Worm (Caenorhabditis elegans): Measurements from ENCODE around the gene such-1.

such-1 gene

DNA sequence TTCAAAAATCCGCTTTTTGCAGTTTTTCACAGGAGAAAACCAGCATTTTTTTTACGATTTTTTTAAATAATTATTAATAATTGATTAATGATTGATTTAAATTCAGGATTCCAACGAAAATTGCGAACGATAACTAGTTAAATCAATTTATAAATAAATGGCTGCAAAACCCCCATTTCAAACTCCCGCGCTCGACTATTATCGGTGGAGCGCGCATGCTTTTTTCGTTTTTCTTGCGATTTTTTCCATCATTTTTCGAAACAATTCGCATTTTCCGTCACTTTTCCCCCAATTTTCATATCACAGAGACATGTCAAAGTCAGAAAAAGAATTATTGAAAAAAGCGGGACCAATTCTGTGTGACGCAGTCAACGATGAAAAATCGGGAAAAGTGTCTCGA, 42.0 kb upstream of the such-1 start, which contains the start of gene Y66D12A.10 (continued):
- TF ChIP-seq lin-13 (GFP tag; optimal IDR thresholded peaks at IDR 0.05) = peak; percentile 32

DNA sequence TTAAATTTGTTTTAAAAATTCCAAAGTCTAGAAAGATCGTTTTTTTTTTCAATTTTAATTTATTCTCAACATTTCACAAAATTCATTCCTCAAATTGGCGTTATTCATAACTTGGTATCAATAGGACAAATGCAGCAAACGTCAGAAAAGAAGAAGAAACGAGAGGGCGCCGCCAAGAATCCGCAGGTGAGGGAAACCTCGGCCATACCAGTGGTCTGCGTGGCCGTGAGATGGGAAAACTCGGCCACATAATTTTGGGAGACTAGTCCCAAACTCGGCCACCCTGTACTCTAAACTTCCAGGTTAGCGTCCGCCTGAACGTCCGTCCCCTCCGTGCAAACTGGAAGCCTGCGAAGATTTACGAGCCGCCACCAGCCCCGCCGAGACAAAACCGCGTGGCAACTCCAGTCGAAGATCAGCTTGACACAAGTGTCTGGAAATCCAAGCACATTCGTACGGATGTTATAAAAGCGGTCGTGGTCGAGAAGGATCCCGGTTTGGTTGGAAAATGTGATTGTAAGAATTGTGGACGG, 39.9 kb upstream of the such-1 start, which contains the start of gene Y66D12A.11:
Y66D12A.11 (plus strand) TSS at position 51 of the 533 bp plus-strand sequence.
- TF ChIP-seq mep-1 (tag; optimal IDR thresholded peaks at IDR 0.05) (no peak), elt-3 (tag; optimal IDR thresholded peaks at IDR 0.05) (no peak), grh-1 (GFP tag; IDR thresholded peaks at IDR 0.05) (no peak), ceh-88 (GFP tag; IDR thresholded peaks at IDR 0.05) (no peak), tlp-1 (tag; optimal IDR thresholded peaks at IDR 0.05) (no peak), nhr-237 (tag; optimal IDR thresholded peaks at IDR 0.05) (no peak), blmp-1 (tag; optimal IDR thresholded peaks at IDR 0.05) (no peak), fkh-10 (GFP tag; optimal IDR thresholded peaks at IDR 0.05) (no peak), nhr-12 (tag; optimal IDR thresholded peaks at IDR 0.05) (no peak), C16A3.4 (tag; optimal IDR thresholded peaks at IDR 0.05) (no peak), nhr-28 (tag; optimal IDR thresholded peaks at IDR 0.05) (no peak), lin-15B (tag; optimal IDR thresholded peaks at IDR 0.05) (no peak), vab-15 (tag; optimal IDR thresholded peaks at IDR 0.05) (no peak), mdl-1 (tag; optimal IDR thresholded peaks at IDR 0.05) (no peak), skn-1 (tag; optimal IDR thresholded peaks at IDR 0.05) (no peak)

DNA sequence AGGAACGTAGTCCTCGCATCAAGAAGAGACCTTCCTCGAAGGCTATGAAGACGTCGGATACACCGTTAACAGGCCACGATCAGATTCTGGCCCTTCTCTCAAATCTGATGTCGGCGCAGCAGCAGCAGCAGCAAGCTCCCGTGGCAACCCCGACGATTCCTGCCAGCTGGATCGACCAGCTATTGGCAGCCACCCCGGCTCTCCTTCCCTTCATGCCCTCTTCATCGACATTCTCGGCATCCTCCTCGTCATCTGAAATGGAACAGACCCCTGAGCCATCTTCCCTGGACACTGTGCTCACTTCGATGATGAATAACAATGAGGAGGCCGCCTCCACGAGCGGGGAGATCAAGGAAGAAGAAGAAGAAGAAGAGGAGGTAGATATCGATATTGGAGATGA, 38.0 kb upstream of the such-1 start:
- TF ChIP-seq F16B12.6 (tag; optimal IDR thresholded peaks at IDR 0.05) (no peak), nhr-85 (tag) (peak; percentile 7)

DNA sequence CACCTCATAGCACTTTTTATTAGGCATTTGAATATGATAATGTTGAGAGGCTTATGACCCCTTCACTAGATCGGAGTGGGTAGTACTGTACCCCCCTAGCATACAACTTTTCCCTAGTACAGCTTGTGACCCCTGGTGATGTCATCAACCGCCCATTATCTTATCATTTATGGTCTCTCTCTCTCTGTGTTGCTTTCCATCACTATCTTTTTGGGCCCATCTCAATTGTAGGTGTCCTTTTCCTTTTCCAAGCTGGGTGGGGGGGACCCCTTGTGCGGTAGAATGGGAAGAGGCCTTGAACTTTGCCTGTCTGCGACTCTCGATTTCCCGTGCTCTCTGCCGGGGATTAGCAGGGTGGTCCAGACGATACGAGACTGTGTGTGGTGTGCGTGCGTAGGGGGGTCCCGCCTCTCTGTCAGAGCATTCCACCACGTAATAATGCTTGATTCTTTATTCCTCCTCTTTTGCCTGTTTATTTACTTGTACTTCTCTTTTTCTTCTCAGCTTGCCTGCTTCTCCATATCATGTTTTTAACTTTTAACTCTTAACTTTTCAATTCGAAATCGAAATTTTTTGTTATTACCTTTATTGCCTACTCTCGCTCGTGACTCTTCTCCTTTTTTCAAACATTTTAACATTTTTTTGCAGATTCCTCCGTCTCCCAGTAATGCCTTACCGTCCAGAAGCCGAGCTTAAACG, 37.1 kb upstream of the such-1 start, which contains the start of gene ztf-29:
ztf-29 (plus strand) TSS at position 649 of the 699 bp plus-strand sequence.
- TF ChIP-seq unc-130 (tag; optimal IDR thresholded peaks at IDR 0.05) = no peak
- TF ChIP-seq unc-30 (tag; optimal IDR thresholded peaks at IDR 0.05) = no peak
- TF ChIP-seq ceh-63 (GFP tag; optimal IDR thresholded peaks at IDR 0.05) = no peak
- TF ChIP-seq ceh-88 (GFP tag; IDR thresholded peaks at IDR 0.05) = no peak
- no peak for TF ChIP-seq xbp-1 (tag; optimal IDR thresholded peaks at IDR 0.05)
- no peak for TF ChIP-seq rnt-1 (tag; optimal IDR thresholded peaks at IDR 0.05)
- no peak for TF ChIP-seq C04F5.9 (tag; optimal IDR thresholded peaks at IDR 0.05)
- TF ChIP-seq elt-3 (tag; optimal IDR thresholded peaks at IDR 0.05) = no peak
- TF ChIP-seq jun-1 (tag; optimal IDR thresholded peaks at IDR 0.05) = no peak
- no peak for TF ChIP-seq F16B12.6 (tag; optimal IDR thresholded peaks at IDR 0.05)
- no peak for TF ChIP-seq lsy-2 (tag; optimal IDR thresholded peaks at IDR 0.05)

DNA sequence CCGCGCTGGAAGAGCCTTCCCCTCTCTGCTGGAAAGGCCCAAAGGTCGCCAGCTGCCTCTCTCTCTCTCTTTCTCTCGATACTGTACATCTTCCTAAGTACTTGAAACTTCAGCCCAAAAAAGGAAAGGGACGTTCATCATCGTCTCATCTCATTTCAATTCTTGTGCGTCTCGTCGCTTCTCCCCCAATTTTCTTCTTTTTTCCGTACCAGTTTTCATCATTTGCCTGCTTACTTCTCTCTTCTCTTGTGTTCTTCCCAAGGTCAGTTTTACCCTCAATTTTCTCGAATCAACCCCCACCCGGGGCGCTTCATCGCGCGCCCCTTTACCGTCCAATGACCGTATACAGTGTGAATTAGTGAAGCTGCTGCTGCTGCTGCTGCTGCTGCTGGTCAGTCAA, 36.1 kb upstream of the such-1 start:
- TF ChIP-seq tbx-2 (tag; optimal IDR thresholded peaks at IDR 0.05) = no peak
- TF ChIP-seq sox-4 (tag; optimal IDR thresholded peaks at IDR 0.05) = no peak
- peak; percentile 30 for TF ChIP-seq snu-23 (GFP tag; optimal IDR thresholded peaks at IDR 0.05)
- peak; percentile 68 for TF ChIP-seq nhr-85 (tag)
- TF ChIP-seq blmp-1 (tag; optimal IDR thresholded peaks at IDR 0.05) = peak; percentile 25
- 0 out of 2 replicates have a peak, but pooled peaks have one; percentile 10 for TF ChIP-seq grh-1 (GFP tag; IDR thresholded peaks at IDR 0.05)
- TF ChIP-seq lin-14 (GFP tag; optimal IDR thresholded peaks at IDR 0.05) = peak; percentile 36
- TF ChIP-seq ztf-11 (tag; optimal IDR thresholded peaks at IDR 0.05) = peak in 1 of 2 experiments; percentile 4

DNA sequence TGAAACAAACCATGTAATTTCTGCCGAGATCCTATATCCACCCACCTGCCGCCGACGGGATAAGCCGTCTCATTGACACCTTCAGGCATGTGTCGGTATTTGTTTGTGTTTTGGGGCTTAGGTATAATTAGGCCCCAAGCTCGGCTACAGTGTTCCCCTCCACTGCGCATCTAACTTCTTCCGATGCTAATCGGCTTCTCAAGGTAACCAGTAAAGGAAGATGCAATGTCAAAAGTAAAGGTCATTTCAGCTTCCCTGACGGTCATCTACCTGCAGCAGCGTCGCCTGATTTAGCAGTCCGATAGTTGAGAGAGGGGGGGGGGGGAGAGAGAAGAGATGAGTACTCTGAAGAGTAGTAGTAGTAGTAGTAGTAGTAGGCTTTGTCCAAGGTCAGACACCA, 34.7 kb upstream of the such-1 start:
- no peak for TF ChIP-seq egl-13 (tag; optimal IDR thresholded peaks at IDR 0.05)
- peak; percentile 12 for TF ChIP-seq snu-23 (GFP tag; optimal IDR thresholded peaks at IDR 0.05)
- no peak for TF ChIP-seq lin-13 (GFP tag; optimal IDR thresholded peaks at IDR 0.05)
- no peak for TF ChIP-seq nhr-71 (tag; optimal IDR thresholded peaks at IDR 0.05)
- peak; percentile 59 for TF ChIP-seq nhr-85 (tag)
- no peak for TF ChIP-seq ceh-82 (tag; optimal IDR thresholded peaks at IDR 0.05)
- TF ChIP-seq efl-1 (optimal IDR thresholded peaks at IDR 0.05) = no peak
- TF ChIP-seq efl-1 (GFP tag; optimal IDR thresholded peaks at IDR 0.05 in 1 of 2) = peak in 1 of 2 experiments; percentile 40
- no peak for TF ChIP-seq ama-1 (optimal IDR thresholded peaks at IDR 0.05)
- no peak for TF ChIP-seq nhr-12 (tag; optimal IDR thresholded peaks at IDR 0.05)
- TF ChIP-seq nhr-20 (tag; optimal IDR thresholded peaks at IDR 0.05) = no peak
- TF ChIP-seq C16A3.4 (tag; optimal IDR thresholded peaks at IDR 0.05) = no peak
- TF ChIP-seq irx-1 (tag; optimal IDR thresholded peaks at IDR 0.05) = no peak
- no peak for TF ChIP-seq C34B4.2 (tag; optimal IDR thresholded peaks at IDR 0.05)
- TF ChIP-seq elt-2 (tag; optimal IDR thresholded peaks at IDR 0.05) = no peak
- peak; percentile 39 for TF ChIP-seq lin-14 (GFP tag; optimal IDR thresholded peaks at IDR 0.05)

Data from whole organism, L1 larva.